Worm (Caenorhabditis elegans) whole organism, L2 larva: ENCODE measurements around the gene F40F11.3.

ENCODE experiments used
- C34F6.9 ChIP-seq: fragments of 150-350 bp; optimal IDR thresholded peaks from 2 replicates; lab custom pipeline; 2014; ENCODE audit warnings: missing biosample characterization, missing genetic modification characterization
- R02D3.7 ChIP-seq: fragments of 150-350 bp; optimal IDR thresholded peaks from 2 replicates; lab custom pipeline; 2014; ENCODE audit warnings: missing biosample characterization, missing genetic modification characterization
- alr-1 ChIP-seq: fragments of 150-350 bp; optimal IDR thresholded peaks from 2 replicates; lab custom pipeline; 2014; ENCODE audit warnings: missing biosample characterization, missing genetic modification characterization
- aly-2 ChIP-seq: fragments of 150-350 bp; optimal IDR thresholded peaks from 2 replicates; lab custom pipeline; 2014; ENCODE audit warnings: missing biosample characterization, missing genetic modification characterization
- blmp-1 ChIP-seq: sonication (generic microtip); optimal IDR thresholded peaks from 2 replicates; lab custom pipeline; 2017; ENCODE audit warnings: missing genetic modification characterization, mild to moderate bottlenecking, missing compliant biosample characterization, antibody characterized with exemption, moderate library complexity; ENCODE audit not compliant: insufficient read depth
- crh-2 ChIP-seq: sonication (generic microtip); optimal IDR thresholded peaks from 2 replicates; lab custom pipeline; 2017; ENCODE audit warnings: missing biosample characterization, missing genetic modification characterization
- fos-1 ChIP-seq: fragments of 150-350 bp; optimal IDR thresholded peaks from 2 replicates; lab custom pipeline; 2014; ENCODE audit warnings: missing biosample characterization, missing genetic modification characterization
- nhr-129 ChIP-seq: fragments of 150-350 bp; optimal IDR thresholded peaks from 2 replicates; lab custom pipeline; 2014; ENCODE audit warnings: missing biosample characterization, missing genetic modification characterization
- nhr-237 ChIP-seq: fragments of 150-350 bp; optimal IDR thresholded peaks from 2 replicates; lab custom pipeline; 2014; ENCODE audit warnings: missing biosample characterization, missing genetic modification characterization
- nhr-6 ChIP-seq: fragments of 150-350 bp; optimal IDR thresholded peaks from 2 replicates; lab custom pipeline; 2014; ENCODE audit warnings: missing biosample characterization, missing genetic modification characterization
- nhr-77 ChIP-seq: fragments of 150-350 bp; optimal IDR thresholded peaks from 2 replicates; lab custom pipeline; 2014; ENCODE audit warnings: missing biosample characterization, missing genetic modification characterization
- skn-1 ChIP-seq: sonication (generic microtip); optimal IDR thresholded peaks from 2 replicates; lab custom pipeline; 2017; ENCODE audit warnings: missing biosample characterization, missing genetic modification characterization
- ztf-11 ChIP-seq: sonication (generic microtip); optimal IDR thresholded peaks from 2 replicates; lab custom pipeline; 2017; ENCODE audit warnings: missing biosample characterization, missing genetic modification characterization
- ztf-4 ChIP-seq: fragments of 150-350 bp; optimal IDR thresholded peaks from 2 replicates; lab custom pipeline; 2014; ENCODE audit warnings: missing biosample characterization, missing genetic modification characterization

F40F11.3 gene

DNA sequence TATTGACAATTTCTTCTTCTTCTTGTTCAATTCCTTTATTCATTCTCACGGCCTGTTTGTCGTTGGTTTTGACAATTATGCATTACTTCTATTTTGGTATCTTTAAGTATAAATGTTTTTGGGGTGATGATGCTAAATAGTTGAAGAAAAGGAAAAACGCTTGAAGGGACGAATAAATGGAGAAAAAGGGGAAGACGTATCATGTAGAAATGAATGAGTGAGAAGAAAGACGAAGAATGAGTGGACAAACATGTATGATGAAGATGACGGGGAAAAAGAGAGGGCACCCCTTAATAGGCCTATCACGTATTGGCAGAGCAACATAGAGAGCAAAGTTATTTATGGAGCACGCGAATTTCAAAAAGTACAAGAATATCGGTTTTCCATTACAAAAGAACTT is 45.1 kb downstream of the F40F11.3 start, which contains the start of gene M04B2.7:
Gene M04B2.7, minus strand, starts transcription at position 101 of the 400 bp plus-strand sequence.
- TF ChIP-seq alr-1 (tag; lab: Kevin White, UChicago) (no peak), fos-1 (tag; lab: Kevin White, UChicago) (no peak), nhr-77 (tag; lab: Kevin White, UChicago) (no peak), ztf-11 (tag; lab: Kevin White, UChicago) (no peak), nhr-6 (no peak), blmp-1 (tag; lab: Kevin White, UChicago) (no peak), R02D3.7 (no peak), nhr-129 (tag; lab: Kevin White, UChicago) (no peak), crh-2 (tag; lab: Kevin White, UChicago) (no peak), nhr-237 (tag; lab: Kevin White, UChicago) (no peak), aly-2 (tag; lab: Kevin White, UChicago) (no peak), C34F6.9 (tag; lab: Kevin White, UChicago) (no peak), ztf-4 (tag; lab: Kevin White, UChicago) (no peak), skn-1 (tag; lab: Kevin White, UChicago) (no peak)
